Worm (Caenorhabditis elegans): ENCODE data around the gene srv-2.

srv-2 gene

DNA sequence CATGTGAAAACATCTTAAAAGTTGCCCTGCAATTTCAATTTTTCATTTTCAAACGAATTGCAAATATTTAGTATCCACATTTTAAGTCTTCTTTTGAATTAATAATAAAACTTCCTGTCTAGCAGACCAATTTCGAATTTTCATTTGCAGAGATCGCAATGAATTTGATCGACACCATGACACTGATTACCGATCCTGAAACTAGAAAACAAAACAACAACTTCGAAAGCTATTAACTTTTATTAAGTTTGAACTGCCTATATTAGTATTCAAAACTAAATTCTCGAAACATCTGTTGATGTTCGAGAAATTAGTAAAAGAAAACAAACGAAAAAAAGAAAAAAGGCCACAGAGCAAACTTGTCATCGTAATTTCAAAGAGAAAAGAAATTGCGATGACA is 27.9 kb downstream of the srv-2 start:
- TF ChIP-seq nhr-20 (tag; optimal IDR thresholded peaks at IDR 0.05) (no peak), C04F5.9 (tag; optimal IDR thresholded peaks at IDR 0.05) (no peak), efl-1 (optimal IDR thresholded peaks at IDR 0.05) (no peak), efl-1 (GFP tag; optimal IDR thresholded peaks at IDR 0.05 in 1 of 2) (no peak), lsy-2 (tag; optimal IDR thresholded peaks at IDR 0.05) (no peak), egl-13 (tag; optimal IDR thresholded peaks at IDR 0.05) (no peak), ceh-63 (GFP tag; optimal IDR thresholded peaks at IDR 0.05) (no peak), aha-1 (tag; optimal IDR thresholded peaks at IDR 0.05) (no peak), nhr-11 (tag; optimal IDR thresholded peaks at IDR 0.05) (no peak), isw-1 (GFP tag; IDR thresholded peaks at IDR 0.05) (no peak), pax-3 (tag; optimal IDR thresholded peaks at IDR 0.05) (no peak), fkh-8 (tag; optimal IDR thresholded peaks at IDR 0.05) (no peak), dsc-1 (tag; optimal IDR thresholded peaks at IDR 0.05) (no peak), sup-37 (GFP tag; optimal IDR thresholded peaks at IDR 0.05) (no peak), lin-39 (tag; optimal IDR thresholded peaks at IDR 0.05) (no peak)

DNA sequence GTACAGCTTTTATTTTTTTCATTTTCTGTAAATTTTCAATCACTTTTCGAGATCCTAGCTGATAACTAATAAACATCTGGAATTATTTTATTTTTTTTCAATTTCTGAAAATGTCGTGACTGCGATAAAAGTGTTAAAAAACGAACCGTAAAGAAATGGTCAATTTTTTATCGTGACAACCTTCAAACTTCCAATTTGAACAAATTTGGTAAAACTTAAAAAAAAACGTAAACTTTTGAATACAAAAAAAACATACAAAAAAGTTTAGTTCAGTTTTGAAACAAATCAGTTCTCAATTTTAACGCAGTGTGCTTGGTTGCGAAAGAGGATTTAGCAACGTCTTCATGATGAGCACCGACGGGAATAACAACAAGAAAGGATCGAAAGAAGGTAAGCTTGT is 30.1 kb downstream of the srv-2 start, which contains the start of gene C06A1.3:
Gene C06A1.3 (plus strand): TSS at position 301 of the 400 bp plus-strand sequence.
- TF ChIP-seq pax-3 (tag; optimal IDR thresholded peaks at IDR 0.05) (no peak), skn-1 (tag; optimal IDR thresholded peaks at IDR 0.05) (no peak), fkh-10 (GFP tag; optimal IDR thresholded peaks at IDR 0.05) (no peak), xbp-1 (tag; optimal IDR thresholded peaks at IDR 0.05) (no peak), unc-86 (tag; optimal IDR thresholded peaks at IDR 0.05) (no peak), grh-1 (GFP tag; IDR thresholded peaks at IDR 0.05) (no peak), dsc-1 (tag; optimal IDR thresholded peaks at IDR 0.05) (no peak), unc-130 (tag; optimal IDR thresholded peaks at IDR 0.05) (no peak), rnt-1 (tag; optimal IDR thresholded peaks at IDR 0.05) (no peak), ceh-63 (GFP tag; optimal IDR thresholded peaks at IDR 0.05) (no peak), lin-15B (tag; optimal IDR thresholded peaks at IDR 0.05) (no peak), vab-15 (tag; optimal IDR thresholded peaks at IDR 0.05) (no peak), nhr-71 (tag; optimal IDR thresholded peaks at IDR 0.05) (no peak), hlh-4 (tag; optimal IDR thresholded peaks at IDR 0.05) (no peak), ztf-11 (tag; optimal IDR thresholded peaks at IDR 0.05) (no peak), ets-5 (GFP tag; IDR thresholded peaks at IDR 0.05) (no peak), lin-35 (GFP tag; optimal IDR thresholded peaks at IDR 0.05) (no peak), zip-4 (GFP tag; optimal IDR thresholded peaks at IDR 0.05) (no peak), lin-13 (GFP tag; optimal IDR thresholded peaks at IDR 0.05) (no peak)

DNA sequence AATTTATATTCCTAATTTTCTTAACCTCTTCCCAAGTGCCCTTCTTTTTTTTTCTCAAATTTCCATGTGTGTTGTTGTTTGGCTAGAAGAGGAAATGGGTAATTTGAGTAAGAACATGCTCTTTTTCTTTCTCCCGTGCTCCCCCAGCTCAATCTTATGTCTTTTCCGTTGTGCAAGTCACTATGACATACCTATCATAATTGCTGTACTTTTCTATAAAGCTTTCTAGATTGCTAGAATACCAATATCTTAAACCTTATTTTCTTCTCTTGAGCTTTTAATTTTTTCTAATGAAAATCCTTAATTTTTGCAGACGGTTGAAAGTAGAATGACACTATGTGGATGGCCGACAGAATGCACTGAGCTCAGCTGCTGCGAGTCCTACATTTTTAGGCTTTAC is 31.8 kb downstream of the srv-2 start, which contains the start of gene txt-13:
Gene txt-13 (plus strand): TSS at position 301 of the 400 bp plus-strand sequence.
- no peak for TF ChIP-seq nhr-84 (tag; optimal IDR thresholded peaks at IDR 0.05)
- TF ChIP-seq rnt-1 (tag; optimal IDR thresholded peaks at IDR 0.05), result no peak
- TF ChIP-seq snu-23 (GFP tag; optimal IDR thresholded peaks at IDR 0.05), result no peak
- no peak for TF ChIP-seq ztf-4 (tag; optimal IDR thresholded peaks at IDR 0.05)
- TF ChIP-seq pag-3 (tag; optimal IDR thresholded peaks at IDR 0.05; ENCODE audit: borderline replicate concordance, insufficient read depth), result no peak
- TF ChIP-seq mdl-1 (tag; optimal IDR thresholded peaks at IDR 0.05), result no peak
- no peak for TF ChIP-seq lin-14 (GFP tag; optimal IDR thresholded peaks at IDR 0.05)
- no peak for TF ChIP-seq fkh-10 (GFP tag; optimal IDR thresholded peaks at IDR 0.05)
- TF ChIP-seq elt-2 (tag; optimal IDR thresholded peaks at IDR 0.05), result no peak
- TF ChIP-seq unc-130 (tag; optimal IDR thresholded peaks at IDR 0.05), result no peak
- TF ChIP-seq lin-35 (GFP tag; optimal IDR thresholded peaks at IDR 0.05), result no peak
- TF ChIP-seq ceh-90 (tag; optimal IDR thresholded peaks at IDR 0.05), result no peak
- TF ChIP-seq tlp-1 (tag; optimal IDR thresholded peaks at IDR 0.05), result no peak
- no peak for TF ChIP-seq efl-1 (optimal IDR thresholded peaks at IDR 0.05)
- TF ChIP-seq efl-1 (GFP tag; optimal IDR thresholded peaks at IDR 0.05 in 1 of 2), result no peak
- TF ChIP-seq lin-15B (tag; optimal IDR thresholded peaks at IDR 0.05), result no peak
- TF ChIP-seq aly-2 (tag; optimal IDR thresholded peaks at IDR 0.05), result no peak
- no peak for TF ChIP-seq nhr-237 (tag; optimal IDR thresholded peaks at IDR 0.05)
